Worm (Caenorhabditis elegans) whole organism, mixed stage, embryonic: ENCODE results near the gene R09A8.9.

Experiments
- ces-1 ChIP-seq: fragments of 150-350 bp; optimal IDR thresholded peaks from 2 replicates; lab custom pipeline; 2014; ENCODE audit warnings: missing biosample characterization, missing genetic modification reagents, missing genetic modification characterization
- ham-2 ChIP-seq: fragments of 200-800 bp; sonication (Bioruptor generic); optimal IDR thresholded peaks from 2 replicates; lab custom pipeline; 2018; ENCODE audit warnings: mild to moderate bottlenecking, missing genetic modification characterization, missing compliant biosample characterization
- lsy-2 ChIP-seq: fragments of 150-350 bp; optimal IDR thresholded peaks from 2 replicates; lab custom pipeline; 2014; ENCODE audit warnings: missing biosample characterization, missing genetic modification characterization
- nhr-28 ChIP-seq: fragments of 150-350 bp; optimal IDR thresholded peaks from 2 replicates; lab custom pipeline; 2014; ENCODE audit warnings: missing biosample characterization, missing genetic modification characterization
- nhr-76 ChIP-seq: sonication (generic microtip); optimal IDR thresholded peaks from 2 replicates; lab custom pipeline; 2017; ENCODE audit warnings: missing biosample characterization, missing genetic modification characterization

- TF ChIP-seq lsy-2 (tag; lab: Kevin White, UChicago) (no peak), nhr-28 (tag; lab: Kevin White, UChicago) (no peak), nhr-76 (no peak), ces-1 (GFP tag; lab: Kevin White, UChicago) (no peak), ham-2 (GFP tag; lab: Kevin White, UChicago) (no peak)
Observed at ce11 chrX:12633862-12634404, 30.2 kb downstream of the R09A8.9 start, which contains the start of gene ivns-1.
